Fruit fly (Drosophila melanogaster) whole organism, prepupa: ENCODE results near the gene eIF3e.

ENCODE experiments used
- Blimp-1 ChIP-seq: fragments of 200-800 bp; sonication (Bioruptor generic); optimal IDR thresholded peaks from 3 replicates; lab custom pipeline; 2017; ENCODE audit warnings: missing biosample characterization, missing genetic modification characterization, mild to moderate bottlenecking, moderate library complexity, missing genetic modification reagents
- CG11902 ChIP-seq: fragments of 200-800 bp; sonication (Bioruptor generic); optimal IDR thresholded peaks from 3 replicates; lab custom pipeline; 2016; ENCODE audit warnings: missing biosample characterization, missing genetic modification characterization
- CG1621 ChIP-seq: fragments of 200-800 bp; sonication (Bioruptor generic); optimal IDR thresholded peaks from 3 replicates; lab custom pipeline; 2018; ENCODE audit warnings: missing biosample characterization, mild to moderate bottlenecking, missing genetic modification characterization
- CG3032 ChIP-seq: fragments of 200-800 bp; optimal IDR thresholded peaks from 2 replicates; lab custom pipeline; 2019; ENCODE audit warnings: missing biosample characterization, mild to moderate bottlenecking, missing genetic modification characterization, moderate library complexity
- CG32006 ChIP-seq: fragments of 200-800 bp; sonication (Bioruptor generic); optimal IDR thresholded peaks from 3 replicates; lab custom pipeline; 2017; ENCODE audit warnings: missing biosample characterization, mild to moderate bottlenecking, missing genetic modification characterization
- CG6163 ChIP-seq: fragments of 200-800 bp; sonication (Bioruptor generic); IDR thresholded peaks from 3 replicates; pipeline ENCODE4 v1.3.6; 2022; ENCODE audit warnings: missing biosample characterization, missing genetic modification characterization
- CG7368 ChIP-seq: fragments of 200-800 bp; sonication (Bioruptor generic); optimal IDR thresholded peaks from 3 replicates; lab custom pipeline; 2016; ENCODE audit warnings: missing biosample characterization, missing genetic modification characterization
- CG8119 ChIP-seq: fragments of 200-800 bp; sonication (Bioruptor generic); IDR thresholded peaks from 3 replicates; pipeline ENCODE4 v1.3.6; 2022; ENCODE audit warnings: missing biosample characterization, missing genetic modification characterization
- CG9139 ChIP-seq: fragments of 200-800 bp; sonication (Bioruptor generic); optimal IDR thresholded peaks from 3 replicates; lab custom pipeline; 2017; ENCODE audit warnings: missing biosample characterization, mild to moderate bottlenecking, missing genetic modification characterization
- Ets21C ChIP-seq: fragments of 200-800 bp; sonication (Bioruptor generic); optimal IDR thresholded peaks from 3 replicates; lab custom pipeline; 2016; ENCODE audit warnings: missing biosample characterization, missing genetic modification characterization
- Ets96B ChIP-seq: fragments of 200-800 bp; optimal IDR thresholded peaks from 2 replicates; lab custom pipeline; 2019; ENCODE audit warnings: missing biosample characterization, mild to moderate bottlenecking, missing genetic modification characterization, moderate library complexity
- Smox ChIP-seq: fragments of 200-800 bp; sonication (Bioruptor generic); optimal IDR thresholded peaks from 3 replicates; lab custom pipeline; 2016; ENCODE audit warnings: missing biosample characterization, missing genetic modification characterization
- cyc ChIP-seq: fragments of 200-800 bp; sonication (Bioruptor generic); optimal IDR thresholded peaks from 3 replicates; lab custom pipeline; 2016; ENCODE audit warnings: missing biosample characterization, missing genetic modification characterization
- dac ChIP-seq: fragments of 200-800 bp; sonication (Bioruptor generic); optimal IDR thresholded peaks from 2 replicates; lab custom pipeline; 2017; ENCODE audit warnings: missing biosample characterization, mild to moderate bottlenecking, missing genetic modification characterization
- dsx ChIP-seq: fragments of 200-800 bp; optimal IDR thresholded peaks from 3 replicates; lab custom pipeline; 2019; ENCODE audit warnings: missing biosample characterization, mild to moderate bottlenecking, missing genetic modification characterization, moderate library complexity; ENCODE audit not compliant: poor library complexity, severe bottlenecking
- fd85E ChIP-seq: fragments of 200-800 bp; sonication (Bioruptor generic); optimal IDR thresholded peaks from 3 replicates; lab custom pipeline; 2016; ENCODE audit warnings: missing biosample characterization, missing genetic modification characterization
- spab ChIP-seq: fragments of 200-800 bp; sonication (Bioruptor generic); optimal IDR thresholded peaks from 2 replicates; lab custom pipeline; 2017; ENCODE audit warnings: missing biosample characterization, mild to moderate bottlenecking, missing genetic modification characterization, missing genetic modification reagents
- topi ChIP-seq: fragments of 200-800 bp; sonication (Bioruptor generic); optimal IDR thresholded peaks from 3 replicates; lab custom pipeline; 2016; ENCODE audit warnings: missing biosample characterization, missing genetic modification characterization

Gene eIF3e

DNA sequence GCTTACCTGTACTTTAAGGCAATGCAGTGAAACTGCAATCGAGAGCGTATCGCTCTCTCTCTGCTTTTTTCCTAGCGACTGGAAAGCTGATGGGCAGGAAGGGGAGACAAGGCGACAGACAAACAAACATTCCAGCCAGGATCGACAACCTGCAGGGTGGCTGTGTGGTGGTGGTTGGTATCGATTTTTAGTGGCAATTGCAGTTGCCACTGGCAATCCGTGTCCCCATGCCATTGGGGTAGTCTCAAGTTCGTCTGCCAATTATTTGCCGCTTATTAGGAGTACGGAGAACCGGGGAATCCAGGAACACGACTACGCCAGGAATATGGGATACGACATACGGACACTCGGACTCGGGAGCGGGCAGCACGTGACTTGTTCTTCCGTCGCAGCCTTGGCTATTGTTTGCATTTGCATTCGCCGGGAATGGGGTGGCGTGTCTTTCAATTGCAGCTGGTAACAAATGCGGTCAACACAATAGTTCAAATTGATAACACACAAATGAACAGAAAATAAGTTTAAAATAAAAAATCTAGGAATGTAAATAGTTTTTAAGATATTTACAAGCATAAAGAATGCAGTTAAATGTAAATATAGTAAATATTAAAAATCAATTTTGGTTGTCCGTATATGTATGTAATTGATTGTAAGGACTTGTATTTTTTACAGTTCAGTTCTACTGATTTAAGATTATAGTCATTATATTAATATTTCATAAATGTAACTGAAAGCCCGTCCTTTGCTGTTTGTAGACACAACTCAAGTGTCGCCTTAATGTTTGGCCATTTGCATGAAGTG lies 40.0 kb downstream of the eIF3e start (continued):
- peak; percentile 2 for TF ChIP-seq CG3032 (tag; lab: Kevin White, UChicago)
- TF ChIP-seq CG11902 (GFP tag; lab: Kevin White, UChicago), result no peak
- TF ChIP-seq CG9139 (GFP tag; lab: Kevin White, UChicago), result no peak
- TF ChIP-seq topi (GFP tag; lab: Kevin White, UChicago), result no peak
- no peak for TF ChIP-seq Ets21C
- peak; percentile 19 for TF ChIP-seq CG32006
- peak; percentile 25 for TF ChIP-seq spab

- TF ChIP-seq Blimp-1 (GFP tag; lab: Kevin White, UChicago) (no peak), CG7368 (GFP tag; lab: Kevin White, UChicago) (no peak), cyc (GFP tag; lab: Kevin White, UChicago) (no peak), Ets96B (tag; lab: Kevin White, UChicago) (no peak), fd85E (GFP tag; lab: Kevin White, UChicago) (no peak), CG1621 (tag; lab: Kevin White, UChicago) (no peak), CG8119 (GFP tag; lab: Robert Waterston, UW) (no peak), CG6163 (no peak), Smox (GFP tag; lab: Kevin White, UChicago) (no peak)
- TF ChIP-seq, all 60 proteins: peak for 0
Observed at dm6 chr3L:16743906-16744704, 42.6 kb downstream of the eIF3e start.

- no peak for TF ChIP-seq dac
- peak; percentile 46 for TF ChIP-seq dsx (GFP tag; lab: Kevin White, UChicago)
Observed at dm6 chr3L:16741660-16742059, 45.1 kb downstream of the eIF3e start.
